Worm (Caenorhabditis elegans) whole organism, young adult: ENCODE results near the gene str-16.

Experiments
- ama-1 ChIP-seq, 3 experiments: fragments of 150-350 bp in 1 of 3; sonication (generic microtip) in 2 of 3; optimal IDR thresholded peaks; 2 replicates each; lab custom pipeline; 2014 to 2018; ENCODE audit warnings: missing biosample characterization in 2 of 3, missing genetic modification characterization in 2 of 3, missing genetic modification reagents in 2 of 3
- fkh-3 ChIP-seq: sonication (generic microtip); optimal IDR thresholded peaks from 2 replicates; lab custom pipeline; 2016; ENCODE audit warnings: mild to moderate bottlenecking, missing genetic modification characterization, missing compliant biosample characterization
- snpc-4 ChIP-seq, 5 experiments: fragments of 150-350 bp in 1 of 5; sonication (generic microtip) in 4 of 5; optimal IDR thresholded peaks; 2 replicates each; lab custom pipeline; 2014 to 2018; ENCODE audit warnings: missing genetic modification characterization in 5 of 5, missing biosample characterization in 3 of 5, antibody characterized with exemption in 2 of 5, mild to moderate bottlenecking in 2 of 5, missing compliant biosample characterization in 2 of 5, missing genotype in 2 of 5, moderate library complexity in 2 of 5, missing genetic modification reagents in 1 of 5

ce11 chrV:3266189-3266588 lies 29.5 kb downstream of the str-16 start, which contains the start of gene T28A11.17:
- TF ChIP-seq fkh-3 (tag; lab: Kevin White, UChicago), result no peak
- TF ChIP-seq ama-1 (optimal IDR thresholded peaks at IDR 0.05; lab: Kevin White, UChicago), result no peak
- TF ChIP-seq ama-1 (GFP tag; optimal IDR thresholded peaks at IDR 0.05; lab: Kevin White, UChicago), result no peak
- no peak for TF ChIP-seq snpc-4 (GFP tag; optimal IDR thresholded peaks at IDR 0.05; lab: Kevin White, UChicago)
- no peak for TF ChIP-seq snpc-4 (tag; optimal IDR thresholded peaks at IDR 0.05; lab: Kevin White, UChicago)
